Worm (Caenorhabditis elegans): ENCODE results near the gene hmgr-1.

DNA sequence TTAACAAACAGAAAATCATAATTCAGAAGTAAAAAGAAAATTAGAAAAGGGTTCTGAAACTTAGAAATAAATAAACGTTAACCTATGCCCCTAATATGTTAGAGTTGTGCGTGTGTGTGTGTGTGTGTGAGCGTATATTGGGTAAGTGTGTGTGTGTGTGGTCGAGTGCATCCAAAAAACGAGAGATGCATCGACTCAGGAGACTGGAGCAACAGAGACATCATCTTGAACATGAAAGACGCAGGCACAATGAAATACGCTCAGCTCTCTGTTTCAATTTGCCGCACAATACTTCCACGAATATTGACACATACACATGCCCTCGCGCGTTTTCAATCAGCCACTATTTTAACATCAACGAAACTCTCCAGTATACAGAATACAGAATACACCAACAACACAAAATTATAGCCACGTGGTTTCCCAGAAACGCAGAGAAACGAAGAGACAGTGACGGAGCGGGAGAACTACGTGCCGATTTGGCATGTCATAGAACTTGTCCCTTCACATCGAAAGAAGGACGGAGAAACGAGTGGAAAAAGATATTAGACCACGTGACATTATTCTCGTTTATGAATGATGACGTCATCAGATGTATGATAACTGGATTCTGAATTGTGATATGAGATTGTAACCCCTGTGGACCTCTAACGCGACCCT, 17.0 kb downstream of the hmgr-1 start:
- no peak for TF ChIP-seq aly-1 (tag; optimal IDR thresholded peaks at IDR 0.05)
- TF ChIP-seq ama-1 (optimal IDR thresholded peaks at IDR 0.05) = no peak
- no peak for TF ChIP-seq ceh-36 (tag; optimal IDR thresholded peaks at IDR 0.05)
- no peak for TF ChIP-seq flt-1 (GFP tag; IDR thresholded peaks at IDR 0.05)
- no peak for TF ChIP-seq sea-1 (GFP tag; conservative IDR thresholded peaks at IDR 0.05)
- no peak for TF ChIP-seq pes-1 (GFP tag; IDR thresholded peaks at IDR 0.05)

Measured in whole organism, early embryonic.